Fruit fly (Drosophila melanogaster) whole organism, pupa: ENCODE measurements around the gene mRpS23.

Experiments
- CG10348 ChIP-seq: fragments of 200-800 bp; sonication (Bioruptor generic); IDR thresholded peaks from 2 replicates; pipeline ENCODE4 v1.3.6; 2022; ENCODE audit warnings: missing biosample characterization, missing genetic modification characterization
- CG12605 ChIP-seq: fragments of 200-800 bp; sonication (Bioruptor generic); IDR thresholded peaks from 2 replicates; pipeline ENCODE4 v1.3.6; 2022; ENCODE audit warnings: missing biosample characterization, missing genetic modification characterization
- CG13204 ChIP-seq: fragments of 200-800 bp; sonication (Bioruptor generic); optimal IDR thresholded peaks from 2 replicates; lab custom pipeline; 2018; ENCODE audit warnings: missing biosample characterization, mild to moderate bottlenecking, missing genetic modification characterization, moderate library complexity
- CG14655 ChIP-seq: fragments of 200-800 bp; sonication (Bioruptor generic); optimal IDR thresholded peaks from 3 replicates; lab custom pipeline; 2017; ENCODE audit warnings: mild to moderate bottlenecking, missing biosample characterization, missing genetic modification reagents, missing genetic modification characterization
- CG15710 ChIP-seq: fragments of 200-800 bp; sonication (Bioruptor generic); optimal IDR thresholded peaks from 2 replicates; lab custom pipeline; 2018; ENCODE audit warnings: missing biosample characterization, mild to moderate bottlenecking, missing genetic modification characterization, moderate library complexity
- CG17806 ChIP-seq: fragments of 200-800 bp; sonication (Bioruptor generic); optimal IDR thresholded peaks from 2 replicates; lab custom pipeline; 2018; ENCODE audit warnings: missing biosample characterization, mild to moderate bottlenecking, missing genetic modification characterization, moderate library complexity
- CG32121 ChIP-seq: fragments of 200-800 bp; sonication (Bioruptor generic); IDR thresholded peaks from 2 replicates; pipeline ENCODE4 v1.3.6; 2022; ENCODE audit warnings: missing biosample characterization, missing genetic modification characterization
- CG34367 ChIP-seq: fragments of 200-800 bp; sonication (Bioruptor generic); optimal IDR thresholded peaks from 2 replicates; lab custom pipeline; 2018; ENCODE audit warnings: missing biosample characterization, mild to moderate bottlenecking, missing genetic modification characterization
- CG4496 ChIP-seq: fragments of 200-800 bp; sonication (Bioruptor generic); IDR thresholded peaks from 3 replicates; pipeline ENCODE4 v1.3.6; 2022; ENCODE audit warnings: missing biosample characterization, missing genetic modification characterization
- CG8159 ChIP-seq: fragments of 200-800 bp; sonication (Bioruptor generic); optimal IDR thresholded peaks from 3 replicates; lab custom pipeline; 2018; ENCODE audit warnings: missing biosample characterization, mild to moderate bottlenecking, missing genetic modification characterization, moderate library complexity
- CG8301 ChIP-seq: fragments of 200-800 bp; sonication (Bioruptor generic); optimal IDR thresholded peaks from 2 replicates; lab custom pipeline; 2018; ENCODE audit warnings: missing biosample characterization, mild to moderate bottlenecking, missing genetic modification characterization
- CG9948 ChIP-seq: fragments of 200-800 bp; sonication (Bioruptor generic); optimal IDR thresholded peaks from 2 replicates; lab custom pipeline; 2018; ENCODE audit warnings: missing biosample characterization, mild to moderate bottlenecking, missing genetic modification characterization, moderate library complexity
- D1 ChIP-seq: fragments of 200-800 bp; sonication (Bioruptor generic); optimal IDR thresholded peaks from 2 replicates; lab custom pipeline; 2018; ENCODE audit warnings: missing biosample characterization, mild to moderate bottlenecking, missing genetic modification characterization, moderate library complexity
- EcR ChIP-seq: fragments of 200-800 bp; sonication (Bioruptor generic); optimal IDR thresholded peaks from 3 replicates; lab custom pipeline; 2019; ENCODE audit warnings: missing biosample characterization, missing genetic modification characterization, mild to moderate bottlenecking, moderate library complexity, missing genetic modification reagents
- Ets98B ChIP-seq: fragments of 200-800 bp; sonication (Bioruptor generic); IDR thresholded peaks from 2 replicates; pipeline ENCODE4 v1.3.6; 2022; ENCODE audit warnings: missing biosample characterization, missing genetic modification characterization
- Pif1A ChIP-seq: fragments of 200-800 bp; sonication (Bioruptor generic); optimal IDR thresholded peaks from 3 replicates; lab custom pipeline; 2016; ENCODE audit warnings: missing biosample characterization, missing genetic modification characterization
- Pif1B ChIP-seq: fragments of 200-800 bp; sonication (Bioruptor generic); optimal IDR thresholded peaks from 3 replicates; lab custom pipeline; 2016; ENCODE audit warnings: missing biosample characterization, missing genetic modification characterization
- Snoo ChIP-seq: fragments of 200-800 bp; sonication (Bioruptor generic); optimal IDR thresholded peaks from 3 replicates; lab custom pipeline; 2017; ENCODE audit warnings: missing biosample characterization, mild to moderate bottlenecking, missing genetic modification characterization, inconsistent platforms
- fd96Ca ChIP-seq: fragments of 200-800 bp; sonication (Bioruptor generic); IDR thresholded peaks from 3 replicates; pipeline ENCODE4 v1.3.6; 2022; ENCODE audit warnings: missing biosample characterization, missing genetic modification characterization
- gl ChIP-seq: fragments of 200-800 bp; sonication (Bioruptor generic); optimal IDR thresholded peaks from 2 replicates; lab custom pipeline; 2018; ENCODE audit warnings: missing biosample characterization, mild to moderate bottlenecking, missing genetic modification characterization
- rn ChIP-seq: fragments of 200-800 bp; sonication (Bioruptor generic); IDR thresholded peaks from 2 replicates; pipeline ENCODE4 v1.3.6; 2022; ENCODE audit warnings: missing biosample characterization, missing genetic modification characterization

mRpS23 gene

DNA sequence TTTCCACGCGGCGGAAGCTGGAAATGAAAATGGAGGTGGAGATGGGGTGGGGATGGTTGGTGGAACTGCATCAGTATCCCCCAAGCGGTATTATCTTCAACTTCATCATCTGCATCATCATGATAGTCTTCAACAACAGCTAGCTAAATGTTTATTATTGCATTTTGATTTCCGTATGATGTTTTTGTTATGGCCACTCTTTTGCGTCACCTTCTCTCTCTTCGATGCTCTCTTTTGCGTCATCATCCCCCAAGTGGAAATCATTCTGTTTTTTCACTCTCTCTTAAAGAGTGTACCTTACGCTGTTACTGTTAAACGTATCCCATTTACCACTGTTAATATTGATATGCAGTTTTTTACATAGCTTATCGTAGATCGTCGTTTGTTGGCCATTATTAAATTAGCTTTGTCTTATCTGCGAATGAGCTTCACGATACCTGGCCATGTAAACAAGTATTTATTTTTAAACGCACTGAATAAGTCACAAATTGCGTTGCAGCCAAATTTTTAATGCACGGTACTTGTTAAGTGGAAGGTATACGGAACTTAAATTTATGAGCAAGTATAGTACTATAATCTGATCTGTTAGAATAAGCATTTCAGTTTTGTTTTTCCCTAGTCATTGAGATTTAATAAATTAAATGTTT, 43.2 kb upstream of the mRpS23 start:
- TF ChIP-seq CG12605 = no peak
- TF ChIP-seq gl (tag; lab: Kevin White, UChicago) = no peak
- TF ChIP-seq CG10348 = no peak
- TF ChIP-seq CG32121 = no peak
- TF ChIP-seq fd96Ca (GFP tag; lab: Robert Waterston, UW) = no peak
- TF ChIP-seq CG14655 (GFP tag; lab: Kevin White, UChicago) = no peak
- no peak for TF ChIP-seq CG13204 (GFP tag; lab: Kevin White, UChicago)
- no peak for TF ChIP-seq Snoo (tag; lab: Kevin White, UChicago)
- no peak for TF ChIP-seq CG8301
- TF ChIP-seq CG4496 (GFP tag; lab: Robert Waterston, UW) = no peak
- no peak for TF ChIP-seq CG8159 (tag; lab: Kevin White, UChicago)
- no peak for TF ChIP-seq CG34367 (tag; lab: Kevin White, UChicago)
- TF ChIP-seq Pif1B (GFP tag; lab: Kevin White, UChicago) = no peak

dm6 chr2L:13876698-13877097, 41.8 kb upstream of the mRpS23 start:
- TF ChIP-seq CG8159 (tag; lab: Kevin White, UChicago) (no peak), CG34367 (tag; lab: Kevin White, UChicago) (no peak), CG17806 (tag; lab: Kevin White, UChicago) (no peak), rn (GFP tag; lab: Robert Waterston, UW) (no peak), Pif1B (GFP tag; lab: Kevin White, UChicago) (no peak), CG15710 (no peak), CG12605 (no peak), CG4496 (GFP tag; lab: Robert Waterston, UW) (no peak), Ets98B (GFP tag; lab: Robert Waterston, UW) (no peak), CG14655 (GFP tag; lab: Kevin White, UChicago) (no peak), CG8301 (no peak), CG10348 (no peak), Snoo (tag; lab: Kevin White, UChicago) (no peak), CG13204 (GFP tag; lab: Kevin White, UChicago) (no peak), Pif1A (no peak), CG32121 (no peak), fd96Ca (GFP tag; lab: Robert Waterston, UW) (no peak), D1 (tag; lab: Kevin White, UChicago) (no peak), CG9948 (tag; lab: Kevin White, UChicago) (no peak)
- TF ChIP-seq, all 21 proteins: peak for 0

DNA sequence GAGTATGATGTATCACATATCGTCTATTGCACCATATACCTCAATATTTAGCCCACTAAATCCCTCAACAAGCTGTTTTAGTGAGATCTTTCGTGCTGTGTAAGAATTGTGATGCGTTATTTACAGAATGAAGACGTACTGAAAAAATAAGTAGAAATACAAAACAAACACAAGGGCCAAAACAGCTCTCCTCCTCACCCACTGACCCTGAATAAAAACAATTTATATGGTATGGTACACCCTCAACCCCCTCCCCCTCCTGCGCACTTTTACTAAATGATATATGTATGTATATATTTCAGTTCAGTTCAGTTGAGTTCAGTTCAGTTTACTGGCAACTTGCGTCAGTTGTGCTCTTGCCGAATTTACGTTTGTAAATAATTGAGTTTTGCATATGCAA, 38.3 kb upstream of the mRpS23 start:
- TF ChIP-seq CG10348 = no peak
- TF ChIP-seq fd96Ca (GFP tag; lab: Robert Waterston, UW) = no peak
- TF ChIP-seq CG34367 (tag; lab: Kevin White, UChicago) = no peak
- no peak for TF ChIP-seq CG4496 (GFP tag; lab: Robert Waterston, UW)
- no peak for TF ChIP-seq Snoo (tag; lab: Kevin White, UChicago)
- no peak for TF ChIP-seq CG8301
- no peak for TF ChIP-seq gl (tag; lab: Kevin White, UChicago)
- no peak for TF ChIP-seq EcR (GFP tag; lab: Kevin White, UChicago)
- TF ChIP-seq CG17806 (tag; lab: Kevin White, UChicago) = no peak
- no peak for TF ChIP-seq CG12605
- TF ChIP-seq rn (GFP tag; lab: Robert Waterston, UW) = no peak
- TF ChIP-seq CG14655 (GFP tag; lab: Kevin White, UChicago) = no peak
- TF ChIP-seq CG8159 (tag; lab: Kevin White, UChicago) = no peak
- no peak for TF ChIP-seq CG9948 (tag; lab: Kevin White, UChicago)
- no peak for TF ChIP-seq Ets98B (GFP tag; lab: Robert Waterston, UW)
- TF ChIP-seq D1 (tag; lab: Kevin White, UChicago) = no peak
- no peak for TF ChIP-seq CG15710
- no peak for TF ChIP-seq CG32121

- TF ChIP-seq Pif1B (GFP tag; lab: Kevin White, UChicago) (no peak), fd96Ca (GFP tag; lab: Robert Waterston, UW) (no peak), CG4496 (GFP tag; lab: Robert Waterston, UW) (no peak), CG32121 (no peak), CG13204 (GFP tag; lab: Kevin White, UChicago) (no peak), CG8159 (tag; lab: Kevin White, UChicago) (no peak), Pif1A (no peak), CG12605 (no peak), CG10348 (no peak), CG9948 (tag; lab: Kevin White, UChicago) (no peak), EcR (GFP tag; lab: Kevin White, UChicago) (no peak), CG34367 (tag; lab: Kevin White, UChicago) (no peak), CG17806 (tag; lab: Kevin White, UChicago) (no peak), CG14655 (GFP tag; lab: Kevin White, UChicago) (no peak)
Measured at dm6 chr2L:13869400-13869799, 34.5 kb upstream of the mRpS23 start.

dm6 chr2L:13867653-13868052, 32.8 kb upstream of the mRpS23 start:
- TF ChIP-seq CG17806 (tag; lab: Kevin White, UChicago) = no peak
- TF ChIP-seq Snoo (tag; lab: Kevin White, UChicago) = no peak
- TF ChIP-seq Pif1B (GFP tag; lab: Kevin White, UChicago) = no peak
- no peak for TF ChIP-seq Ets98B (GFP tag; lab: Robert Waterston, UW)
- no peak for TF ChIP-seq rn (GFP tag; lab: Robert Waterston, UW)
- no peak for TF ChIP-seq CG34367 (tag; lab: Kevin White, UChicago)
- no peak for TF ChIP-seq D1 (tag; lab: Kevin White, UChicago)

DNA sequence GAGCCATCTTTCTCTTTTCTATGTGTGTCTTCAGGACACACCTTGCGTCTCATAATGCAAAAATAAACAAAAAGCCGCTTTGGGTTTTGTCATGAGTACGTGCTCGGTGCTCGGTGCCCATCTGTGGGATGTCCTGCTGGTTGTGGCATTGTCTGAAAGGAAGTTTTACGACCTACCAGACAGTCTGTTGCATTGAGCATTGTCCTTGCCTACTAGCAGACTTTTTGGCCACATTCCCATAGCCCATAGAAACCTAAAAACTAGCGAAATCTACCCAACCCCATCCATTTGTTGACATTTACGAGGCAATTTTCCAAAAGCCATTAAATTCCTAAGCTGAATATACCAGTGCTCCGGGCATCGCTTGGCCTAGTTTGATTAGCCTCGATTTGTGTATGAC, 16.2 kb upstream of the mRpS23 start:
- TF ChIP-seq CG14655 (GFP tag; lab: Kevin White, UChicago) (no peak), CG12605 (no peak), CG13204 (GFP tag; lab: Kevin White, UChicago) (no peak), fd96Ca (GFP tag; lab: Robert Waterston, UW) (no peak), CG4496 (GFP tag; lab: Robert Waterston, UW) (no peak), CG17806 (tag; lab: Kevin White, UChicago) (no peak), CG10348 (no peak), gl (tag; lab: Kevin White, UChicago) (no peak), Snoo (tag; lab: Kevin White, UChicago) (no peak), CG9948 (tag; lab: Kevin White, UChicago) (no peak), EcR (GFP tag; lab: Kevin White, UChicago) (no peak), CG15710 (no peak), rn (GFP tag; lab: Robert Waterston, UW) (no peak), CG8301 (no peak), Pif1A (no peak), CG34367 (tag; lab: Kevin White, UChicago) (no peak), Ets98B (GFP tag; lab: Robert Waterston, UW) (no peak), D1 (tag; lab: Kevin White, UChicago) (no peak)
